Worm (Caenorhabditis elegans): ENCODE measurements around the gene C08B11.9.
A peak's percentile ranks its signal among the peaks of the same experiment; 100 is the strongest.

The C08B11.9 gene

ce11 chrII:8075324-8075810 is 37.4 kb upstream of the C08B11.9 start, which contains the start of gene K02C4.2 (continued):
- peak; percentile 93 for TF ChIP-seq ceh-27 (GFP tag; optimal IDR thresholded peaks at IDR 0.05)
- TF ChIP-seq nfya-1 (tag; optimal IDR thresholded peaks at IDR 0.05; ENCODE audit: borderline replicate concordance, insufficient read depth) = no peak
- peak; percentile 28; the same call in 1 of the 2 replicates for TF ChIP-seq F33H1.4 (GFP tag; IDR thresholded peaks at IDR 0.05)
- TF ChIP-seq tbx-9 (tag; optimal IDR thresholded peaks at IDR 0.05; ENCODE audit: borderline replicate concordance) = peak; percentile 54
- TF ChIP-seq ceh-91 (GFP tag; IDR thresholded peaks at IDR 0.05) = 0 out of 2 replicates have a peak, but pooled peaks have one; percentile 8
- peak in 1 of 3 experiments; percentile 72 for TF ChIP-seq lin-35 (GFP tag; optimal IDR thresholded peaks at IDR 0.05)
- peak; percentile 77 for TF ChIP-seq rcor-1 (GFP tag; IDR thresholded peaks at IDR 0.05)
- peak; percentile 55; the same call in 1 of the 2 replicates for TF ChIP-seq C06A6.2 (GFP tag; conservative IDR thresholded peaks at IDR 0.05)
- TF ChIP-seq ztf-22 (GFP tag; optimal IDR thresholded peaks at IDR 0.05) = peak; percentile 44
- TF ChIP-seq zim-3 (tag; optimal IDR thresholded peaks at IDR 0.05) = peak; percentile 89
- no peak for TF ChIP-seq egl-18 (GFP tag; IDR thresholded peaks at IDR 0.05)
- peak; percentile 56 for TF ChIP-seq ceh-79 (tag; optimal IDR thresholded peaks at IDR 0.05)
- TF ChIP-seq Y53G8AR.9 (GFP tag; conservative IDR thresholded peaks at IDR 0.05) = peak; percentile 71
- peak; percentile 95 for TF ChIP-seq lin-26 (GFP tag; IDR thresholded peaks at IDR 0.05)
- TF ChIP-seq K12H6.12 (tag; optimal IDR thresholded peaks at IDR 0.05) = peak; percentile 73
- peak; percentile 80 for TF ChIP-seq nhr-80 (tag; optimal IDR thresholded peaks at IDR 0.05)
- TF ChIP-seq ztf-6 (GFP tag; IDR thresholded peaks at IDR 0.05) = no peak
- TF ChIP-seq ztf-3 (GFP tag; optimal IDR thresholded peaks at IDR 0.05) = peak; percentile 69
- TF ChIP-seq unc-130 (GFP tag; optimal IDR thresholded peaks at IDR 0.05) = peak; percentile 68
- no peak for TF ChIP-seq Y67H2A.10 (GFP tag; conservative IDR thresholded peaks at IDR 0.05)
- no peak; the same call in 1 of the 2 replicates for TF ChIP-seq Y79H2A.3 (GFP tag; conservative IDR thresholded peaks at IDR 0.05)
- no peak for TF ChIP-seq F22D6.2 (tag; optimal IDR thresholded peaks at IDR 0.05)
- peak; percentile 85 for TF ChIP-seq fkh-3 (tag; optimal IDR thresholded peaks at IDR 0.05)
- peak; percentile 25 for TF ChIP-seq akir-1 (GFP tag; optimal IDR thresholded peaks at IDR 0.05)
- no peak for TF ChIP-seq madf-8 (GFP tag; conservative IDR thresholded peaks at IDR 0.05)
- TF ChIP-seq unc-62 (GFP tag; optimal IDR thresholded peaks at IDR 0.05) = no peak
- no peak for TF ChIP-seq ccch-3 (GFP tag; optimal IDR thresholded peaks at IDR 0.05)
- TF ChIP-seq lag-1 (GFP tag; IDR thresholded peaks at IDR 0.05) = 0 out of 2 replicates have a peak, but pooled peaks have one; percentile 55
- 0 out of 2 replicates have a peak, but pooled peaks have one; percentile 67 for TF ChIP-seq madf-3 (GFP tag; IDR thresholded peaks at IDR 0.05)
- peak; percentile 57; the same call in 1 of the 2 replicates for TF ChIP-seq ceh-40 (GFP tag; IDR thresholded peaks at IDR 0.05)
- no peak for TF ChIP-seq hlh-26 (GFP tag; conservative IDR thresholded peaks at IDR 0.05)
- peak; percentile 60 for TF ChIP-seq athp-1 (tag; optimal IDR thresholded peaks at IDR 0.05)
- 0 out of 2 replicates have a peak, but pooled peaks have one; percentile 35 for TF ChIP-seq F37B4.10 (GFP tag; IDR thresholded peaks at IDR 0.05)
- peak; percentile 73; the same call in 1 of the 2 replicates for TF ChIP-seq ztf-28 (GFP tag; IDR thresholded peaks at IDR 0.05)
- TF ChIP-seq ztf-25 (GFP tag; IDR thresholded peaks at IDR 0.05) = 0 out of 2 replicates have a peak, but pooled peaks have one; percentile 53
- peak; percentile 95 for TF ChIP-seq tbp1 (GFP tag; optimal IDR thresholded peaks at IDR 0.05)
- TF ChIP-seq T07F8.4 (tag; optimal IDR thresholded peaks at IDR 0.05) = peak; percentile 77
- peak; percentile 84; the same call in 1 of the 2 replicates for TF ChIP-seq aptf-3 (GFP tag; IDR thresholded peaks at IDR 0.05)
- peak; percentile 81 for TF ChIP-seq mes-4 (tag; optimal IDR thresholded peaks at IDR 0.05)
- peak; percentile 99 for TF ChIP-seq him-1 (tag; optimal IDR thresholded peaks at IDR 0.05)
- TF ChIP-seq ceh-100 (GFP tag; IDR thresholded peaks at IDR 0.05) = peak; percentile 43
- TF ChIP-seq efl-1 (GFP tag; optimal IDR thresholded peaks at IDR 0.05) = no peak
- TF ChIP-seq repo-1 (tag; optimal IDR thresholded peaks at IDR 0.05) = peak; percentile 87
- TF ChIP-seq nfya-2 (GFP tag; IDR thresholded peaks at IDR 0.05) = no peak
- TF ChIP-seq gei-17 (GFP tag; optimal IDR thresholded peaks at IDR 0.05) = no peak
- peak; percentile 93 for TF ChIP-seq die-1 (tag; optimal IDR thresholded peaks at IDR 0.05)
- peak; percentile 91 for TF ChIP-seq dox-1 (GFP tag; IDR thresholded peaks at IDR 0.05)
- TF ChIP-seq F57C9.4 (tag; optimal IDR thresholded peaks at IDR 0.05) = peak; percentile 1
